Worm (Caenorhabditis elegans): Measurements from ENCODE around the gene F13H10.5.

- no peak for TF ChIP-seq klf-2 (GFP tag; conservative IDR thresholded peaks at IDR 0.05)
- TF ChIP-seq flt-1 (GFP tag; IDR thresholded peaks at IDR 0.05): no peak
- no peak for TF ChIP-seq T22C8.4 (GFP tag; IDR thresholded peaks at IDR 0.05)
- TF ChIP-seq med-1 (GFP tag; optimal IDR thresholded peaks at IDR 0.05; ENCODE audit: insufficient read depth): no peak
- no peak for TF ChIP-seq tab-1 (GFP tag; IDR thresholded peaks at IDR 0.05)
- no peak for TF ChIP-seq cog-1 (tag; optimal IDR thresholded peaks at IDR 0.05)
- no peak for TF ChIP-seq ztf-29 (GFP tag; IDR thresholded peaks at IDR 0.05)
Observed at ce11 chrIV:10949510-10949909, 41.3 kb upstream of the F13H10.5 start, which contains the start of gene nsph-3.1.
